Worm (Caenorhabditis elegans) whole organism, L4 larva: ENCODE measurements around the gene B0294.3.

ENCODE experiments used
- R02D3.7 ChIP-seq: fragments of 150-350 bp; sonication (generic microtip); optimal IDR thresholded peaks from 3 replicates; lab custom pipeline; 2014; ENCODE audit warnings: missing biosample characterization, missing genetic modification characterization
- T20F7.1 ChIP-seq: fragments of 200-800 bp; sonication (Bioruptor generic); optimal IDR thresholded peaks from 2 replicates; lab custom pipeline; 2018; ENCODE audit warnings: mild to moderate bottlenecking, missing genetic modification characterization, missing compliant biosample characterization
- T26A8.4 ChIP-seq: fragments of 200-800 bp; sonication (Bioruptor generic); IDR thresholded peaks from 2 replicates; pipeline ENCODE4 v1.3.6; 2022; ENCODE audit warnings: missing genetic modification characterization, missing compliant biosample characterization
- Y48G9A.11 ChIP-seq: fragments of 200-800 bp; sonication (Bioruptor generic); IDR thresholded peaks from 2 replicates; pipeline ENCODE4 v1.3.6; 2022; ENCODE audit warnings: missing genetic modification reagents, missing genetic modification characterization, missing compliant biosample characterization
- Y5F2A.4 ChIP-seq: fragments of 200-800 bp; sonication (Bioruptor generic); optimal IDR thresholded peaks from 2 replicates; lab custom pipeline; 2018; ENCODE audit warnings: mild to moderate bottlenecking, missing genetic modification characterization, missing compliant biosample characterization
- Y75B8A.6 ChIP-seq: fragments of 200-800 bp; sonication (Bioruptor generic); IDR thresholded peaks from 2 replicates; pipeline ENCODE4 v1.3.6; 2022; ENCODE audit warnings: missing genetic modification reagents, missing genetic modification characterization, missing compliant biosample characterization
- ZK337.2 ChIP-seq: fragments of 200-800 bp; sonication (Bioruptor generic); IDR thresholded peaks from 2 replicates; pipeline ENCODE4 v1.3.6; 2022; ENCODE audit warnings: missing genetic modification reagents, missing genetic modification characterization, missing compliant biosample characterization
- aha-1 ChIP-seq: fragments of 150-350 bp; peaks from one replicate; lab custom pipeline; 2014; ENCODE audit warnings: missing biosample characterization, missing genetic modification characterization
- ceh-20 ChIP-seq: fragments of 200-800 bp; sonication (Bioruptor generic); IDR thresholded peaks from 2 replicates; pipeline ENCODE4 v1.3.6; 2022; ENCODE audit warnings: missing genetic modification reagents, missing genetic modification characterization, missing compliant biosample characterization
- ceh-28 ChIP-seq: fragments of 150-350 bp; optimal IDR thresholded peaks from 2 replicates; lab custom pipeline; 2014; ENCODE audit warnings: missing biosample characterization, missing genetic modification reagents, missing genetic modification characterization
- ceh-44 ChIP-seq: fragments of 200-800 bp; sonication (Bioruptor generic); IDR thresholded peaks from 2 replicates; pipeline ENCODE4 v1.3.6; 2022; ENCODE audit warnings: missing genetic modification reagents, missing genetic modification characterization, missing compliant biosample characterization
- ceh-82 ChIP-seq: sonication (generic microtip); optimal IDR thresholded peaks from 2 replicates; lab custom pipeline; 2017; ENCODE audit warnings: missing biosample characterization, missing genetic modification characterization
- daf-8 ChIP-seq: fragments of 200-800 bp; sonication (Bioruptor generic); IDR thresholded peaks from 2 replicates; pipeline ENCODE4 v1.3.6; 2022; ENCODE audit warnings: missing genetic modification characterization, missing compliant biosample characterization
- dmd-6 ChIP-seq: fragments of 200-800 bp; sonication (Bioruptor generic); IDR thresholded peaks from 2 replicates; pipeline ENCODE4 v1.3.6; 2022; ENCODE audit warnings: missing genetic modification reagents, missing genetic modification characterization, missing compliant biosample characterization
- dmd-9 ChIP-seq: fragments of 200-800 bp; sonication (Bioruptor generic); IDR thresholded peaks from 2 replicates; pipeline ENCODE4 v1.3.6; 2022; ENCODE audit warnings: missing genetic modification reagents, missing genetic modification characterization, missing compliant biosample characterization
- dpl-1 ChIP-seq: fragments of 150-350 bp; optimal IDR thresholded peaks from 2 replicates; lab custom pipeline; 2014; ENCODE audit warnings: missing biosample characterization, missing genetic modification reagents, missing genetic modification characterization
- duxl-1 ChIP-seq: sonication (generic microtip); optimal IDR thresholded peaks from 2 replicates; lab custom pipeline; 2016; ENCODE audit warnings: mild to moderate bottlenecking, missing genetic modification characterization, moderate library complexity, missing compliant biosample characterization; ENCODE audit not compliant: poor library complexity
- fkh-10 ChIP-seq: fragments of 150-350 bp; optimal IDR thresholded peaks from 2 replicates; lab custom pipeline; 2014; ENCODE audit warnings: missing biosample characterization, missing genetic modification reagents, missing genetic modification characterization
- hmg-1.1 ChIP-seq: fragments of 200-800 bp; sonication (Bioruptor generic); IDR thresholded peaks from 2 replicates; pipeline ENCODE4 v1.3.6; 2022; ENCODE audit warnings: missing genetic modification reagents, missing genetic modification characterization, missing compliant biosample characterization
- jun-1 ChIP-seq: fragments of 150-350 bp; optimal IDR thresholded peaks from 2 replicates; lab custom pipeline; 2014; ENCODE audit warnings: missing biosample characterization, missing genetic modification reagents, missing genetic modification characterization
- lim-7 ChIP-seq: fragments of 200-800 bp; sonication (Bioruptor generic); IDR thresholded peaks from 2 replicates; pipeline ENCODE4 v1.3.6; 2022; ENCODE audit warnings: missing genetic modification characterization, missing compliant biosample characterization
- lin-1 ChIP-seq: fragments of 200-800 bp; sonication (Bioruptor generic); IDR thresholded peaks from 2 replicates; pipeline ENCODE4 v1.3.6; 2022; ENCODE audit warnings: missing genetic modification reagents, missing genetic modification characterization, missing compliant biosample characterization
- lin-13 ChIP-seq: fragments of 150-350 bp; optimal IDR thresholded peaks from 2 replicates; lab custom pipeline; 2014; ENCODE audit warnings: missing biosample characterization, missing genetic modification reagents, missing genetic modification characterization
- lin-15B ChIP-seq: fragments of 150-350 bp; sonication (generic microtip); optimal IDR thresholded peaks from 3 replicates; lab custom pipeline; 2014; ENCODE audit warnings: missing biosample characterization, missing genetic modification characterization
- lin-29 ChIP-seq: fragments of 200-800 bp; sonication (Bioruptor generic); IDR thresholded peaks from 2 replicates; pipeline ENCODE4 v1.3.6; 2022; ENCODE audit warnings: missing genetic modification reagents, missing genetic modification characterization, missing compliant biosample characterization
- lin-39 ChIP-seq: fragments of 150-350 bp; optimal IDR thresholded peaks from 2 replicates; lab custom pipeline; 2014; ENCODE audit warnings: missing biosample characterization, missing genetic modification reagents, missing genetic modification characterization
- madf-5 ChIP-seq, 2 experiments: fragments of 200-800 bp; sonication (Bioruptor generic); IDR thresholded peaks; 2 replicates each; pipeline ENCODE4 v1.3.6; 2022; ENCODE audit warnings: missing compliant biosample characterization in 2 of 2, missing genetic modification characterization in 2 of 2
- mdl-1 ChIP-seq, 2 experiments: fragments of 150-350 bp in 1 of 2; sonication (generic microtip) in 1 of 2; optimal IDR thresholded peaks; 2 replicates each; lab custom pipeline; 2014 to 2017; ENCODE audit warnings: missing biosample characterization in 2 of 2, missing genetic modification characterization in 2 of 2
- mdt-29 ChIP-seq: fragments of 200-800 bp; sonication (Bioruptor generic); IDR thresholded peaks from 2 replicates; pipeline ENCODE4 v1.3.6; 2022; ENCODE audit warnings: missing genetic modification reagents, missing genetic modification characterization, missing compliant biosample characterization
- mep-1 ChIP-seq: fragments of 150-350 bp; sonication (generic microtip); optimal IDR thresholded peaks from 3 replicates; lab custom pipeline; 2014; ENCODE audit warnings: missing biosample characterization, missing genetic modification characterization
- mes-2 ChIP-seq: sonication (generic microtip); optimal IDR thresholded peaks from 2 replicates; lab custom pipeline; 2016; ENCODE audit warnings: missing genotype, mild to moderate bottlenecking, missing genetic modification characterization, missing compliant biosample characterization; ENCODE audit not compliant: poor library complexity, severe bottlenecking
- mxl-3 ChIP-seq: fragments of 200-800 bp; sonication (Bioruptor generic); optimal IDR thresholded peaks from 2 replicates; lab custom pipeline; 2018; ENCODE audit warnings: mild to moderate bottlenecking, missing genetic modification characterization, missing compliant biosample characterization
- nhr-10 ChIP-seq: fragments of 150-350 bp; optimal IDR thresholded peaks from 2 replicates; lab custom pipeline; 2014; ENCODE audit warnings: missing biosample characterization, missing genetic modification characterization
- nhr-11 ChIP-seq: fragments of 150-350 bp; optimal IDR thresholded peaks from 2 replicates; lab custom pipeline; 2014; ENCODE audit warnings: missing biosample characterization, missing genetic modification characterization
- nhr-237 ChIP-seq: sonication (generic microtip); optimal IDR thresholded peaks from 2 replicates; lab custom pipeline; 2017; ENCODE audit warnings: missing biosample characterization, missing genetic modification characterization
- nhr-28 ChIP-seq: fragments of 150-350 bp; optimal IDR thresholded peaks from 2 replicates; lab custom pipeline; 2014; ENCODE audit warnings: missing biosample characterization, missing genetic modification characterization
- nhr-41 ChIP-seq: fragments of 200-800 bp; sonication (Bioruptor generic); IDR thresholded peaks from 2 replicates; pipeline ENCODE4 v1.3.6; 2022; ENCODE audit warnings: missing genetic modification reagents, missing genetic modification characterization, missing compliant biosample characterization
- nhr-48 ChIP-seq: sonication (generic microtip); optimal IDR thresholded peaks from 2 replicates; lab custom pipeline; 2016; ENCODE audit warnings: mild to moderate bottlenecking, missing genetic modification characterization, missing compliant biosample characterization
- nhr-76 ChIP-seq: fragments of 150-350 bp; optimal IDR thresholded peaks from 2 replicates; lab custom pipeline; 2014; ENCODE audit warnings: missing biosample characterization, missing genetic modification characterization
- rbr-2 ChIP-seq: sonication (generic microtip); optimal IDR thresholded peaks from 2 replicates; lab custom pipeline; 2016; ENCODE audit warnings: missing genotype, missing genetic modification characterization, missing compliant biosample characterization
- saeg-2 ChIP-seq: fragments of 200-800 bp; sonication (Bioruptor generic); IDR thresholded peaks from 2 replicates; pipeline ENCODE4 v1.3.6; 2022; ENCODE audit warnings: missing genetic modification reagents, missing genetic modification characterization, missing compliant biosample characterization
- sdz-12 ChIP-seq: fragments of 200-800 bp; sonication (Bioruptor generic); optimal IDR thresholded peaks from 2 replicates; lab custom pipeline; 2018; ENCODE audit warnings: mild to moderate bottlenecking, missing genetic modification characterization, missing compliant biosample characterization
- set-16 ChIP-seq: fragments of 200-800 bp; sonication (Bioruptor generic); IDR thresholded peaks from 2 replicates; pipeline ENCODE4 v1.3.6; 2022; ENCODE audit warnings: missing genetic modification reagents, missing genetic modification characterization, missing compliant biosample characterization
- snpc-4 ChIP-seq: fragments of 150-350 bp; optimal IDR thresholded peaks from 2 replicates; lab custom pipeline; 2014; ENCODE audit warnings: missing biosample characterization, missing genetic modification characterization
- unc-130 ChIP-seq: sonication (generic microtip); optimal IDR thresholded peaks from 2 replicates; lab custom pipeline; 2016; ENCODE audit warnings: missing genetic modification reagents, missing genetic modification characterization, missing compliant biosample characterization
- unc-62 ChIP-seq, 3 experiments: fragments of 150-350 bp in 1 of 3; sonication (generic microtip); optimal IDR thresholded peaks in 2 of 3; peaks in 1 of 3; 1 replicate in 1 of 3; 2 replicates in 2 of 3; lab custom pipeline; 2014 to 2017; ENCODE audit warnings: missing biosample characterization in 3 of 3, missing genetic modification characterization in 3 of 3, missing genetic modification reagents in 3 of 3, missing genotype in 1 of 3
- vab-7 ChIP-seq: fragments of 200-800 bp; sonication (Bioruptor generic); IDR thresholded peaks from 2 replicates; pipeline ENCODE4 v1.3.6; 2022; ENCODE audit warnings: missing genetic modification reagents, missing genetic modification characterization, missing compliant biosample characterization
- zag-1 ChIP-seq: fragments of 150-350 bp; optimal IDR thresholded peaks from 2 replicates; lab custom pipeline; 2014; ENCODE audit warnings: missing biosample characterization, missing genetic modification characterization
- zfp-3 ChIP-seq: fragments of 200-800 bp; sonication (Bioruptor generic); conservative IDR thresholded peaks from 2 replicates; pipeline ENCODE4 v1.3.6; 2022; ENCODE audit warnings: missing genetic modification reagents, missing genetic modification characterization, missing compliant biosample characterization
- ztf-11 ChIP-seq: fragments of 150-350 bp; optimal IDR thresholded peaks from 2 replicates; lab custom pipeline; 2014; ENCODE audit warnings: missing biosample characterization, missing genetic modification characterization

The B0294.3 gene

ce11 chrX:1870991-1871390, 21.0 kb upstream of the B0294.3 start:
- TF ChIP-seq vab-7 (GFP tag; lab: Robert Waterston, UW) (no peak), unc-62 (GFP tag; optimal IDR thresholded peaks at IDR 0.05 in 1 of 2; lab: Kevin White, UChicago) (peak in 1 of 2 experiments; percentile 95), unc-62 (tag; optimal IDR thresholded peaks at IDR 0.05; lab: Kevin White, UChicago) (no peak), aha-1 (tag; lab: Kevin White, UChicago) (peak; percentile 57), snpc-4 (tag; lab: Kevin White, UChicago) (no peak), hmg-1.1 (peak; percentile 39; the same call in 1 of the 2 replicates), duxl-1 (tag; lab: Kevin White, UChicago) (peak; percentile 96), mes-2 (tag; lab: Kevin White, UChicago) (peak; percentile 48), T26A8.4 (no peak)
- TF ChIP-seq, all 104 proteins: peak for 5

- TF ChIP-seq zag-1 (tag; lab: Kevin White, UChicago): no peak
- TF ChIP-seq saeg-2 (GFP tag; lab: Robert Waterston, UW): no peak
- TF ChIP-seq mdt-29 (GFP tag; lab: Robert Waterston, UW): no peak
- TF ChIP-seq mep-1 (tag; lab: Kevin White, UChicago): peak; percentile 76
- no peak for TF ChIP-seq set-16 (GFP tag; lab: Robert Waterston, UW)
- peak; percentile 17 for TF ChIP-seq dpl-1
- no peak for TF ChIP-seq nhr-10 (tag; lab: Kevin White, UChicago)
- no peak for TF ChIP-seq Y5F2A.4 (GFP tag; lab: Kevin White, UChicago)
- peak; percentile 66; the same call in 1 of the 2 replicates for TF ChIP-seq dmd-6
- no peak for TF ChIP-seq lin-1
- no peak for TF ChIP-seq T20F7.1
- no peak for TF ChIP-seq lim-7 (GFP tag; lab: Robert Waterston, UW)
- no peak for TF ChIP-seq R02D3.7 (tag; lab: Kevin White, UChicago)
- no peak for TF ChIP-seq nhr-237 (tag; lab: Kevin White, UChicago)
- TF ChIP-seq ceh-20 (GFP tag; lab: Robert Waterston, UW): no peak; the same call in 1 of the 2 replicates
- TF ChIP-seq lin-15B (tag; lab: Kevin White, UChicago): no peak
- no peak for TF ChIP-seq Y48G9A.11 (GFP tag; lab: Robert Waterston, UW)
- peak; percentile 49 for TF ChIP-seq unc-130
- peak; percentile 45 for TF ChIP-seq sdz-12 (GFP tag; lab: Kevin White, UChicago)
- TF ChIP-seq mxl-3 (GFP tag; lab: Kevin White, UChicago): no peak
- TF ChIP-seq nhr-48: no peak
- TF ChIP-seq Y75B8A.6 (GFP tag; lab: Robert Waterston, UW): no peak
- no peak for TF ChIP-seq nhr-76 (tag; lab: Kevin White, UChicago)
- peak; percentile 58 for TF ChIP-seq rbr-2 (tag; lab: Kevin White, UChicago)
- no peak for TF ChIP-seq snpc-4 (tag; lab: Kevin White, UChicago)
- no peak for TF ChIP-seq daf-8 (GFP tag; lab: Robert Waterston, UW)
- TF ChIP-seq nhr-41 (GFP tag; lab: Robert Waterston, UW): no peak
- TF ChIP-seq ceh-28 (tag; lab: Kevin White, UChicago): no peak
- 0 out of 2 replicates have a peak, but pooled peaks have one; percentile 31 for TF ChIP-seq ceh-44
- TF ChIP-seq lin-13 (GFP tag; lab: Kevin White, UChicago): peak; percentile 34
- 0 out of 2 replicates have a peak, but pooled peaks have one; percentile 36 for TF ChIP-seq ZK337.2
- TF ChIP-seq zfp-3 (GFP tag; lab: Robert Waterston, UW): peak; percentile 65; the same call in 1 of the 2 replicates
- no peak for TF ChIP-seq jun-1 (tag; lab: Kevin White, UChicago)
- TF ChIP-seq ceh-82 (tag; lab: Kevin White, UChicago): no peak
- no peak for TF ChIP-seq lin-29 (GFP tag; lab: Robert Waterston, UW)
- TF ChIP-seq nhr-28 (tag; lab: Kevin White, UChicago): peak; percentile 20
- TF ChIP-seq dmd-9 (GFP tag; lab: Robert Waterston, UW): 0 out of 2 replicates have a peak, but pooled peaks have one; percentile 33
- no peak for TF ChIP-seq lin-39 (tag; lab: Kevin White, UChicago)
- no peak for TF ChIP-seq nhr-11 (tag; lab: Kevin White, UChicago)
- TF ChIP-seq mdl-1 (tag; optimal IDR thresholded peaks at IDR 0.05; lab: Kevin White, UChicago): no peak
- 0 out of 4 replicates have a peak, but pooled peaks have one; percentile 35 to 59 for TF ChIP-seq madf-5 (GFP tag; IDR thresholded peaks at IDR 0.05; lab: Robert Waterston, UW)
- no peak for TF ChIP-seq fkh-10 (GFP tag; lab: Kevin White, UChicago)
- TF ChIP-seq ztf-11 (tag; lab: Kevin White, UChicago): no peak
Measured at ce11 chrX:1880665-1881064, 11.3 kb upstream of the B0294.3 start.
